Fruit fly (Drosophila melanogaster): Measurements from ENCODE around the gene fz.

- TF ChIP-seq CG7045 (GFP tag; optimal IDR thresholded peaks at IDR 0.05), result no peak
- peak; percentile 82 for TF ChIP-seq kay (GFP tag; ENCODE audit: borderline replicate concordance)
- TF ChIP-seq bab1 (GFP tag; optimal IDR thresholded peaks at IDR 0.05), result no peak
- no peak for TF ChIP-seq CG14711 (tag; optimal IDR thresholded peaks at IDR 0.05)
- TF ChIP-seq Mnt (GFP tag; optimal IDR thresholded peaks at IDR 0.05), result no peak
- TF ChIP-seq CG33017 (tag; optimal IDR thresholded peaks at IDR 0.05), result no peak
- TF ChIP-seq CG1620 (GFP tag; optimal IDR thresholded peaks at IDR 0.05), result no peak
- no peak for TF ChIP-seq toe (GFP tag; optimal IDR thresholded peaks at IDR 0.05)
- no peak for TF ChIP-seq cic (GFP tag; optimal IDR thresholded peaks at IDR 0.05)
- TF ChIP-seq CG12768 (GFP tag; optimal IDR thresholded peaks at IDR 0.05), result no peak
- no peak for TF ChIP-seq tj (GFP tag; optimal IDR thresholded peaks at IDR 0.05)
- peak; percentile 6 for TF ChIP-seq CG7101 (tag; optimal IDR thresholded peaks at IDR 0.05)
- no peak for TF ChIP-seq CG5204 (GFP tag; optimal IDR thresholded peaks at IDR 0.05)
- TF ChIP-seq Crg-1 (GFP tag; optimal IDR thresholded peaks at IDR 0.05), result no peak
Measured at dm6 chr3L:14354285-14355092, 80.3 kb downstream of the fz start.

All from whole organism, adult.